Worm (Caenorhabditis elegans) whole organism, L1 larva: Measurements from ENCODE around the gene F42A6.5.

Source experiments
- C34B4.2 ChIP-seq: sonication (generic microtip); optimal IDR thresholded peaks from 2 replicates; lab custom pipeline; 2017; ENCODE audit warnings: mild to moderate bottlenecking, missing genetic modification characterization, missing compliant biosample characterization
- F16B12.6 ChIP-seq: fragments of 150-350 bp; optimal IDR thresholded peaks from 2 replicates; lab custom pipeline; 2014; ENCODE audit warnings: missing biosample characterization, missing genetic modification characterization
- aha-1 ChIP-seq: fragments of 150-350 bp; optimal IDR thresholded peaks from 2 replicates; lab custom pipeline; 2014; ENCODE audit warnings: missing biosample characterization, missing genetic modification characterization
- alr-1 ChIP-seq: fragments of 200-800 bp; sonication (Bioruptor generic); optimal IDR thresholded peaks from 2 replicates; lab custom pipeline; 2018; ENCODE audit warnings: borderline replicate concordance, mild to moderate bottlenecking, missing genetic modification characterization, missing compliant biosample characterization
- aly-2 ChIP-seq: fragments of 150-350 bp; optimal IDR thresholded peaks from 2 replicates; lab custom pipeline; 2014; ENCODE audit warnings: missing biosample characterization, missing genetic modification characterization
- ama-1 ChIP-seq: fragments of 150-350 bp; optimal IDR thresholded peaks from 2 replicates; lab custom pipeline; 2014
- ceh-63 ChIP-seq: fragments of 200-800 bp; sonication (Bioruptor generic); optimal IDR thresholded peaks from 2 replicates; lab custom pipeline; 2018; ENCODE audit warnings: mild to moderate bottlenecking, missing genetic modification characterization, missing compliant biosample characterization
- ceh-8 ChIP-seq: fragments of 200-800 bp; sonication (Bioruptor generic); optimal IDR thresholded peaks from 2 replicates; lab custom pipeline; 2018; ENCODE audit warnings: mild to moderate bottlenecking, missing genetic modification characterization, moderate library complexity, missing compliant biosample characterization
- ces-1 ChIP-seq: fragments of 150-350 bp; optimal IDR thresholded peaks from 2 replicates; lab custom pipeline; 2014; ENCODE audit warnings: missing biosample characterization, missing genetic modification reagents, missing genetic modification characterization
- dsc-1 ChIP-seq: sonication (generic microtip); optimal IDR thresholded peaks from 2 replicates; lab custom pipeline; 2016; ENCODE audit warnings: mild to moderate bottlenecking, missing genetic modification characterization, missing compliant biosample characterization
- efl-1 ChIP-seq, 4 experiments: fragments of 150-350 bp; optimal IDR thresholded peaks in 3 of 4; peaks in 1 of 4; 1 replicate in 1 of 4; 2 replicates in 3 of 4; lab custom pipeline; 2014; ENCODE audit warnings: missing biosample characterization in 2 of 4, missing genetic modification characterization in 2 of 4, missing genetic modification reagents in 2 of 4
- elt-2 ChIP-seq: sonication (generic microtip); optimal IDR thresholded peaks from 2 replicates; lab custom pipeline; 2016; ENCODE audit warnings: missing genetic modification characterization, mild to moderate bottlenecking, inconsistent platforms, missing compliant biosample characterization, missing genetic modification reagents
- elt-3 ChIP-seq, 6 experiments: fragments of 150-350 bp in 1 of 6; sonication (generic microtip); optimal IDR thresholded peaks; 2 replicates each; lab custom pipeline; 2017 to 2018; ENCODE audit warnings: missing biosample characterization in 6 of 6, missing genetic modification characterization in 6 of 6, inconsistent platforms in 1 of 6
- fkh-10 ChIP-seq: sonication (generic microtip); optimal IDR thresholded peaks from 2 replicates; lab custom pipeline; 2017; ENCODE audit warnings: missing biosample characterization, missing genetic modification reagents, missing genetic modification characterization
- fkh-4 ChIP-seq: sonication (generic microtip); optimal IDR thresholded peaks from 2 replicates; lab custom pipeline; 2016; ENCODE audit warnings: missing compliant biosample characterization, missing genetic modification characterization, borderline replicate concordance
- fkh-8 ChIP-seq: sonication (generic microtip); optimal IDR thresholded peaks from 2 replicates; lab custom pipeline; 2016; ENCODE audit warnings: mild to moderate bottlenecking, missing genetic modification characterization, missing compliant biosample characterization
- hlh-17 ChIP-seq: fragments of 200-800 bp; sonication (Bioruptor generic); optimal IDR thresholded peaks from 2 replicates; lab custom pipeline; 2018; ENCODE audit warnings: missing genetic modification characterization, mild to moderate bottlenecking, missing compliant biosample characterization, moderate library complexity, borderline replicate concordance
- hpl-2 ChIP-seq: fragments of 150-350 bp; optimal IDR thresholded peaks from 2 replicates; lab custom pipeline; 2014; ENCODE audit warnings: missing biosample characterization, missing genetic modification reagents, missing genetic modification characterization
- jun-1 ChIP-seq: fragments of 150-350 bp; optimal IDR thresholded peaks from 2 replicates; lab custom pipeline; 2014; ENCODE audit warnings: missing biosample characterization, missing genetic modification reagents, missing genetic modification characterization
- lin-13 ChIP-seq: fragments of 150-350 bp; optimal IDR thresholded peaks from 2 replicates; lab custom pipeline; 2014; ENCODE audit warnings: missing biosample characterization, missing genetic modification reagents, missing genetic modification characterization
- lin-35 ChIP-seq, 2 experiments: fragments of 150-350 bp; optimal IDR thresholded peaks; 2 replicates each; lab custom pipeline; 2014; ENCODE audit warnings: missing biosample characterization in 2 of 2, missing genetic modification characterization in 2 of 2, missing genetic modification reagents in 2 of 2
- lir-3 ChIP-seq: sonication (generic microtip); optimal IDR thresholded peaks from 2 replicates; lab custom pipeline; 2016; ENCODE audit warnings: mild to moderate bottlenecking, missing genetic modification characterization, moderate library complexity, missing compliant biosample characterization; ENCODE audit not compliant: poor library complexity
- mep-1 ChIP-seq: fragments of 150-350 bp; optimal IDR thresholded peaks from 2 replicates; lab custom pipeline; 2014; ENCODE audit warnings: missing biosample characterization, missing genetic modification characterization
- nhr-11 ChIP-seq: fragments of 150-350 bp; optimal IDR thresholded peaks from 2 replicates; lab custom pipeline; 2014; ENCODE audit warnings: missing biosample characterization, missing genetic modification characterization
- nhr-12 ChIP-seq: sonication (generic microtip); optimal IDR thresholded peaks from 2 replicates; lab custom pipeline; 2017; ENCODE audit warnings: missing biosample characterization, missing genetic modification characterization
- nhr-20 ChIP-seq: sonication (generic microtip); optimal IDR thresholded peaks from 2 replicates; lab custom pipeline; 2016; ENCODE audit warnings: mild to moderate bottlenecking, missing genetic modification characterization, missing compliant biosample characterization
- nhr-237 ChIP-seq: fragments of 150-350 bp; optimal IDR thresholded peaks from 2 replicates; lab custom pipeline; 2014; ENCODE audit warnings: missing biosample characterization, missing genetic modification characterization
- nhr-71 ChIP-seq: sonication (generic microtip); optimal IDR thresholded peaks from 2 replicates; lab custom pipeline; 2016; ENCODE audit warnings: mild to moderate bottlenecking, missing genetic modification characterization, moderate library complexity, missing compliant biosample characterization
- nhr-76 ChIP-seq: sonication (generic microtip); optimal IDR thresholded peaks from 2 replicates; lab custom pipeline; 2017; ENCODE audit warnings: missing biosample characterization, missing genetic modification characterization
- nhr-90 ChIP-seq: sonication (generic microtip); optimal IDR thresholded peaks from 2 replicates; lab custom pipeline; 2016; ENCODE audit warnings: mild to moderate bottlenecking, missing genetic modification characterization, missing compliant biosample characterization; ENCODE audit not compliant: poor library complexity
- pqm-1 ChIP-seq: sonication (generic microtip); optimal IDR thresholded peaks from 3 replicates; lab custom pipeline; 2017; ENCODE audit warnings: missing biosample characterization, missing genetic modification characterization
- snpc-4 ChIP-seq: fragments of 150-350 bp; optimal IDR thresholded peaks from 2 replicates; lab custom pipeline; 2014; ENCODE audit warnings: missing biosample characterization, missing genetic modification characterization
- snu-23 ChIP-seq: sonication (generic microtip); optimal IDR thresholded peaks from 2 replicates; lab custom pipeline; 2016; ENCODE audit warnings: missing genetic modification characterization, missing compliant biosample characterization
- sox-4 ChIP-seq: sonication (generic microtip); optimal IDR thresholded peaks from 2 replicates; lab custom pipeline; 2016; ENCODE audit warnings: missing genetic modification characterization, missing compliant biosample characterization
- unc-130 ChIP-seq: fragments of 150-350 bp; optimal IDR thresholded peaks from 2 replicates; lab custom pipeline; 2017; ENCODE audit warnings: missing biosample characterization, missing genetic modification characterization, inconsistent platforms
- zag-1 ChIP-seq: fragments of 150-350 bp; optimal IDR thresholded peaks from 2 replicates; lab custom pipeline; 2014; ENCODE audit warnings: missing biosample characterization, missing genetic modification characterization
- ztf-4 ChIP-seq: fragments of 150-350 bp; optimal IDR thresholded peaks from 2 replicates; lab custom pipeline; 2014; ENCODE audit warnings: missing biosample characterization, missing genetic modification characterization

The F42A6.5 gene

DNA sequence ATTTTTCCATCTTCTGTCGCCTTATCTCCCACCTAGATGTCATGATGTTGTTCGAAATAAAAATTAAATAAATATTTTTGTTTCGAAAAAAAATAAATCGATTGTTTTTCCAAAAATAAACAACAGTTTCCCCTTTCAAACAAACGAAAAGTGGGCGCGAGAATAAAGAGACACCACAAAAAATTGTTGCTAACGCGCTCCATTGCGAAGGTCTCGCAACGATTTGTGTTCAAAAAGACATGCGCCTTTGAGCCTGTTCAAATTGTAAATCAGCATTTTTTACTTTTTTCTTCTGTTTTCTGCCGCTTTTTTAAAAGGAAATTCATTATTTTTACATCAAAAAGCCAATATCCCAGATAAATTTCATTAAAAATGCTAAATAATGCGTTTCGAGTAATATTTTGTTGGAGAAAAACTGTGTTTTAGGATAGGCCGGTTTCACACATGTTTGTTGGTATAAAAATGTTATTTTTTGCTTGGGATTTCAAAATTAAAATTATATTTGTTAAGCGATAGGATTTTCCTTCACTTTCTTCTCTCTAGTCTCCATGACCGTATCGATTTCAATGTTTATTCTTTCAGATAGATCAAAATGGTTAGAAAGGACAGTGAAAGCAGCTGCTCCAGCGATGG is 37.0 kb downstream of the F42A6.5 start, which contains the start of gene W08E12.7 (continued):
- TF ChIP-seq mep-1 (tag; lab: Kevin White, UChicago): peak; percentile 99
- peak; percentile 80 for TF ChIP-seq ztf-4 (tag; lab: Kevin White, UChicago)
- TF ChIP-seq nhr-71 (tag; lab: Kevin White, UChicago): peak; percentile 97
- peak; percentile 75 for TF ChIP-seq F16B12.6
- TF ChIP-seq nhr-11 (tag; lab: Kevin White, UChicago): peak; percentile 68
- peak; percentile 40 for TF ChIP-seq elt-2 (tag; lab: Kevin White, UChicago)
- TF ChIP-seq jun-1 (tag; lab: Kevin White, UChicago): peak; percentile 87
- peak; percentile 95 for TF ChIP-seq lin-13 (GFP tag; lab: Kevin White, UChicago)
- peak in 5 of 6 experiments; percentile 22 to 98 (median 81) for TF ChIP-seq elt-3 (tag; optimal IDR thresholded peaks at IDR 0.05; lab: Kevin White, UChicago)
- no peak for TF ChIP-seq aha-1 (tag; lab: Kevin White, UChicago)
- TF ChIP-seq fkh-10: peak; percentile 69
- TF ChIP-seq ces-1: no peak
- TF ChIP-seq fkh-4 (tag; lab: Kevin White, UChicago): no peak
- peak; percentile 97 for TF ChIP-seq fkh-8 (tag; lab: Kevin White, UChicago)
- TF ChIP-seq C34B4.2 (tag; lab: Kevin White, UChicago): no peak
- peak; percentile 94 to 96 for TF ChIP-seq lin-35 (GFP tag; optimal IDR thresholded peaks at IDR 0.05; lab: Kevin White, UChicago)
- peak; percentile 84 for TF ChIP-seq dsc-1 (tag; lab: Kevin White, UChicago)
- TF ChIP-seq snu-23 (GFP tag; lab: Kevin White, UChicago): peak; percentile 97
- peak; percentile 98 for TF ChIP-seq unc-130 (tag; lab: Kevin White, UChicago)
- TF ChIP-seq ceh-63 (GFP tag; lab: Kevin White, UChicago): no peak
- TF ChIP-seq zag-1 (tag; lab: Kevin White, UChicago): peak; percentile 50
- TF ChIP-seq nhr-12 (tag; lab: Kevin White, UChicago): no peak
- TF ChIP-seq hlh-17: no peak
- no peak for TF ChIP-seq pqm-1 (tag; lab: Kevin White, UChicago)
- TF ChIP-seq efl-1 (optimal IDR thresholded peaks at IDR 0.05; lab: Kevin White, UChicago): peak; percentile 94 to 96
- TF ChIP-seq efl-1 (GFP tag; optimal IDR thresholded peaks at IDR 0.05 in 1 of 2; lab: Kevin White, UChicago): peak; percentile 88 to 99
- TF ChIP-seq lir-3: peak; percentile 83
- peak; percentile 90 for TF ChIP-seq nhr-90 (tag; lab: Kevin White, UChicago)
- no peak for TF ChIP-seq nhr-76 (tag; lab: Kevin White, UChicago)
- peak; percentile 84 for TF ChIP-seq ama-1 (lab: Kevin White, UChicago)
- TF ChIP-seq ceh-8: peak; percentile 54
- TF ChIP-seq nhr-237: peak; percentile 94
- TF ChIP-seq sox-4 (tag; lab: Kevin White, UChicago): peak; percentile 64
- TF ChIP-seq, all 84 proteins: peak for 60

DNA sequence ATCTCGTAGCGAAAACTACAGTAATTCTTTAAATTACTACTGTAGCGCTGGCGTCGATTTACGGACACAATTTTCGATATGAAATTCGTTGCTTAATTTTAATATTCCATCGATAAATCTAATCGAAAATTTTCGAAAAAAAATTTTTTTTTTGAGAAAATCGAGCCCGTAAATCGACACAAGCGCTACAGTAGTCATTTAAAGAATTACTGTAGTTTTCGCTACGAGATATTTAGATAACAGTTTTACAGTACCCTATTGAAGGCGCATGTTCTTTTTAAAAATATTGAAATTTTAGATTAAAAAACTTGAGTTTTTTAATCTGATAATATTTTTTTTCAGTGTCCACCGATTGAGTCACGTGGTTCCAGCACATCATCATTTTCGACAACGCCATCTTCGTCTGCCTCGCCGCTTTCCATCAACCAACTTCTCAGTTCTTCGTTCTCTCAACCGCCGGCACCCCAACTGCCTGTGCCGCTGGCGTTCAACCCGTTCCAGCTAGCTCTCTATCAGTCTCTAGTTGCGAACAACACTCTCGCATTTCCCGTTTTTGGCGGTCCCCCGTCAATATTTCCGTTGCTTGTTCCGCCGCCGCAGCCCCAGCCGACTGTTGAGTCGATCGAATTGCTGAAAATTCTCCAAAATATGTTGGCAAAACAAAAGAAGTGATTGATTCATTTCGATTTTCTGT is 37.7 kb downstream of the F42A6.5 start:
- TF ChIP-seq aly-2 (tag; lab: Kevin White, UChicago) (no peak), nhr-20 (tag; lab: Kevin White, UChicago) (no peak), ztf-4 (tag; lab: Kevin White, UChicago) (no peak), alr-1 (tag; lab: Kevin White, UChicago) (peak; percentile 62), F16B12.6 (no peak), efl-1 (optimal IDR thresholded peaks at IDR 0.05; lab: Kevin White, UChicago) (no peak), efl-1 (GFP tag; optimal IDR thresholded peaks at IDR 0.05 in 1 of 2; lab: Kevin White, UChicago) (peak in 1 of 2 experiments; percentile 79), hpl-2 (no peak), snpc-4 (tag; lab: Kevin White, UChicago) (no peak), jun-1 (tag; lab: Kevin White, UChicago) (no peak)
